Worm (Caenorhabditis elegans): ENCODE results near the gene alh-4.

- TF ChIP-seq ceh-58 (GFP tag; IDR thresholded peaks at IDR 0.05) (no peak), hsf-1 (GFP tag; IDR thresholded peaks at IDR 0.05) (no peak), dpff-1 (tag; optimal IDR thresholded peaks at IDR 0.05) (no peak), zfh-2 (GFP tag; conservative IDR thresholded peaks at IDR 0.05) (no peak), sdz-38 (tag; optimal IDR thresholded peaks at IDR 0.05) (no peak), nfya-1 (tag; optimal IDR thresholded peaks at IDR 0.05; ENCODE audit: borderline replicate concordance, insufficient read depth) (no peak), hmg-1.2 (GFP tag; IDR thresholded peaks at IDR 0.05) (no peak), aptf-3 (GFP tag; IDR thresholded peaks at IDR 0.05) (no peak), mxl-1 (tag; optimal IDR thresholded peaks at IDR 0.05) (no peak), F57C9.4 (tag; optimal IDR thresholded peaks at IDR 0.05) (no peak), madf-6 (GFP tag; IDR thresholded peaks at IDR 0.05) (no peak), F37B4.10 (GFP tag; IDR thresholded peaks at IDR 0.05) (no peak)
Observed at ce11 chrV:6414469-6414868, 15.3 kb downstream of the alh-4 start.

Data from whole organism, young adult.